In the genomic region with DNA sequence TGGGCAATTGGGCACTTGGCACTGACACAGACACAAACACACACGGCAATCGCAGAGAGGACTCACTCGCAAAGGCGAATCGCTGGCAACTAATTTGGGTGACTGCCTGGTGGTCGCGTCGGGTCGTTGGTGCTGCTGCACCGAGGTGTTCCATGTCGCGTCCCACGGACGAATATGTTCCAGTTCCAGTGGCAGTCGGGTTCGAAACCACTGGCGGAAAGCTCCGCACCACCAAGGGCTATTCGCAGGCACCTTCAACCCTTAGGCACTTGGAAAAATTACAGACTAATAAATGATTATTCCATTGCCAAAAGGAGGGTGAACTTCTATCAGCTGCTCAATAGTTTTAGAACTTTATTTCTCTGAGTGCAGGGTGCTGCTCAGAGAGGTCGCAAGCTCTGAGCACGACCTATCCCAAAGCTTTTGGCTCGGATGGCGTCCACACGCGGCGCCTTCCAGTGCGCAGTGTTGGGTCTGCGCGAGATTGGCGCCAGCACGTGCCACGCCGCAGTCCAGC, we compare ENCODE assay signal across 1 fruit fly cellular context.
TF ChIP-seq lines count a peak whose summit lies in the region.

A gene (minus strand): TSS at position 51 of the 517 bp plus-strand sequence.

TF ChIP-seq in whole organism, embryonic, 481 proteins besides CTCF, POLR2A, EP300 and RAD21 (continued from another document and continues in another):
- TF ChIP-seq Gug (GFP tag; IDR thresholded peaks at IDR 0.05; lab: Robert Waterston, UW) (peak; percentile 58; the same call in 2 of the 4 replicates), wek (GFP tag; optimal IDR thresholded peaks at IDR 0.05; lab: Kevin White, UChicago) (no peak), insv (GFP tag; optimal IDR thresholded peaks at IDR 0.05; lab: Kevin White, UChicago) (no peak), CG32532 (GFP tag; IDR thresholded peaks at IDR 0.05; lab: Robert Waterston, UW) (peak; percentile 77), Aef1 (GFP tag; IDR thresholded peaks at IDR 0.05; lab: Robert Waterston, UW) (peak; percentile 42; the same call in 1 of the 3 replicates), fd96Cb (tag; optimal IDR thresholded peaks at IDR 0.05; lab: Kevin White, UChicago) (no peak), lab (GFP tag; optimal IDR thresholded peaks at IDR 0.05; lab: Kevin White, UChicago) (peak; percentile 82), cas (GFP tag; IDR thresholded peaks at IDR 0.05; lab: Robert Waterston, UW) (no peak), bab2 (GFP tag; optimal IDR thresholded peaks at IDR 0.05; lab: Kevin White, UChicago) (peak; percentile 38), cg (GFP tag; optimal IDR thresholded peaks at IDR 0.05; lab: Kevin White, UChicago) (no peak), sug (tag; optimal IDR thresholded peaks at IDR 0.05; lab: Kevin White, UChicago) (peak; percentile 24), pros (GFP tag; optimal IDR thresholded peaks at IDR 0.05; lab: Kevin White, UChicago) (no peak), CG12659 (GFP tag; optimal IDR thresholded peaks at IDR 0.05; lab: Kevin White, UChicago) (peak; percentile 22), CG9609 (GFP tag; optimal IDR thresholded peaks at IDR 0.05; lab: Kevin White, UChicago) (no peak), BtbVII (GFP tag; optimal IDR thresholded peaks at IDR 0.05; lab: Kevin White, UChicago) (no peak), CG4854 (GFP tag; optimal IDR thresholded peaks at IDR 0.05; lab: Kevin White, UChicago) (no peak), CG12236 (GFP tag; optimal IDR thresholded peaks at IDR 0.05; lab: Kevin White, UChicago) (no peak), CG4820 (GFP tag; optimal IDR thresholded peaks at IDR 0.05; lab: Kevin White, UChicago) (no peak), CkIIα-i1 (GFP tag; IDR thresholded peaks at IDR 0.05; lab: Robert Waterston, UW) (no peak), disco-r (GFP tag; optimal IDR thresholded peaks at IDR 0.05; lab: Kevin White, UChicago) (no peak), MBD-R2 (GFP tag; IDR thresholded peaks at IDR 0.05; lab: Robert Waterston, UW) (peak; percentile 58; the same call in 1 of the 2 replicates), esg (GFP tag; conservative IDR thresholded peaks at IDR 0.05; lab: Robert Waterston, UW) (no peak; the same call in 1 of the 2 replicates), CG12942 (GFP tag; optimal IDR thresholded peaks at IDR 0.05; lab: Kevin White, UChicago) (no peak), HLH54F (GFP tag; optimal IDR thresholded peaks at IDR 0.05; lab: Kevin White, UChicago) (peak; percentile 34), CG16815 (GFP tag; optimal IDR thresholded peaks at IDR 0.05; lab: Kevin White, UChicago) (no peak), Deaf1 (tag; optimal IDR thresholded peaks at IDR 0.05; lab: Kevin White, UChicago) (peak; percentile 70), Pdp1 (GFP tag; optimal IDR thresholded peaks at IDR 0.05; lab: Kevin White, UChicago) (peak in 1 of 2 experiments; percentile 7), CG15269 (tag; optimal IDR thresholded peaks at IDR 0.05; lab: Kevin White, UChicago) (peak; percentile 51), nerfin-1 (tag; optimal IDR thresholded peaks at IDR 0.05; lab: Kevin White, UChicago) (no peak), Kr (GFP tag; optimal IDR thresholded peaks at IDR 0.05; lab: Kevin White, UChicago) (no peak), Mad (GFP tag; optimal IDR thresholded peaks at IDR 0.05; lab: Kevin White, UChicago) (no peak), HmgZ (tag; optimal IDR thresholded peaks at IDR 0.05; lab: Kevin White, UChicago) (no peak), CG9437 (GFP tag; optimal IDR thresholded peaks at IDR 0.05; lab: Kevin White, UChicago) (no peak), chm (GFP tag; IDR thresholded peaks at IDR 0.05; lab: Robert Waterston, UW) (no peak), CG9727 (GFP tag; optimal IDR thresholded peaks at IDR 0.05; lab: Kevin White, UChicago) (no peak), stc (GFP tag; IDR thresholded peaks at IDR 0.05; lab: Robert Waterston, UW) (peak; percentile 33; the same call in 1 of the 2 replicates), bbx (GFP tag; IDR thresholded peaks at IDR 0.05; lab: Robert Waterston, UW; ENCODE audit: partially characterized antibody) (no peak), Ets65A (GFP tag; lab: Kevin White, UChicago) (peak; percentile 79), CG3847 (GFP tag; IDR thresholded peaks at IDR 0.05; lab: Robert Waterston, UW) (peak; percentile 52), unc-4 (GFP tag; IDR thresholded peaks at IDR 0.05; lab: Robert Waterston, UW; ENCODE audit: partially characterized antibody) (no peak), Atf6 (GFP tag; IDR thresholded peaks at IDR 0.05; lab: Robert Waterston, UW) (peak; percentile 56), CG18619 (GFP tag; optimal IDR thresholded peaks at IDR 0.05; lab: Kevin White, UChicago) (peak; percentile 22), vvl (GFP tag; IDR thresholded peaks at IDR 0.05; lab: Robert Waterston, UW) (peak; percentile 59), Adf1 (GFP tag; IDR thresholded peaks at IDR 0.05; lab: Robert Waterston, UW) (peak; percentile 54; the same call in 1 of the 2 replicates), zfh2 (GFP tag; optimal IDR thresholded peaks at IDR 0.05; lab: Kevin White, UChicago) (peak; percentile 68), Mes4 (GFP tag; optimal IDR thresholded peaks at IDR 0.05; lab: Kevin White, UChicago) (no peak), sisA (GFP tag; IDR thresholded peaks at IDR 0.05; lab: Robert Waterston, UW) (peak; percentile 55), NFAT (GFP tag; IDR thresholded peaks at IDR 0.05; lab: Robert Waterston, UW) (peak; percentile 63; the same call in 1 of the 2 replicates), Hey (tag; optimal IDR thresholded peaks at IDR 0.05; lab: Kevin White, UChicago) (peak; percentile 20), CG4707 (GFP tag; optimal IDR thresholded peaks at IDR 0.05; lab: Kevin White, UChicago) (no peak), org-1 (GFP tag; optimal IDR thresholded peaks at IDR 0.05; lab: Kevin White, UChicago) (no peak), Ada2b (GFP tag; IDR thresholded peaks at IDR 0.05; lab: Robert Waterston, UW) (peak; percentile 73), ewg (GFP tag; optimal IDR thresholded peaks at IDR 0.05; lab: Kevin White, UChicago) (peak; percentile 94), CG34224 (GFP tag; IDR thresholded peaks at IDR 0.05; lab: Robert Waterston, UW; ENCODE audit: partially characterized antibody) (no peak), nom (GFP tag; optimal IDR thresholded peaks at IDR 0.05; lab: Kevin White, UChicago) (no peak), Optix (GFP tag; IDR thresholded peaks at IDR 0.05; lab: Robert Waterston, UW) (no peak), pnt (GFP tag; optimal IDR thresholded peaks at IDR 0.05; lab: Kevin White, UChicago) (no peak), gsb-n (tag; optimal IDR thresholded peaks at IDR 0.05; lab: Kevin White, UChicago) (no peak), CG14014 (GFP tag; IDR thresholded peaks at IDR 0.05; lab: Robert Waterston, UW) (no peak), CHES-1-like (GFP tag; optimal IDR thresholded peaks at IDR 0.05; lab: Kevin White, UChicago) (peak; percentile 27), ssp (GFP tag; IDR thresholded peaks at IDR 0.05; lab: Robert Waterston, UW) (peak; percentile 26; the same call in 1 of the 2 replicates), CG2129 (GFP tag; IDR thresholded peaks at IDR 0.05; lab: Robert Waterston, UW; ENCODE audit: partially characterized antibody) (no peak), eve (GFP tag; optimal IDR thresholded peaks at IDR 0.05; lab: Kevin White, UChicago) (no peak), toy (GFP tag; IDR thresholded peaks at IDR 0.05; lab: Robert Waterston, UW) (no peak), Side (GFP tag; optimal IDR thresholded peaks at IDR 0.05; lab: Kevin White, UChicago) (peak; percentile 47), Ssrp (tag; optimal IDR thresholded peaks at IDR 0.05; lab: Kevin White, UChicago) (no peak), CG17328 (GFP tag; IDR thresholded peaks at IDR 0.05; lab: Robert Waterston, UW) (0 out of 2 replicates have a peak, but pooled peaks have one; percentile 20), NK7.1 (GFP tag; optimal IDR thresholded peaks at IDR 0.05; lab: Kevin White, UChicago) (no peak), gsb (GFP tag; IDR thresholded peaks at IDR 0.05; lab: Robert Waterston, UW) (no peak), CG5180 (GFP tag; optimal IDR thresholded peaks at IDR 0.05; lab: Kevin White, UChicago) (peak; percentile 51), lola (GFP tag; optimal IDR thresholded peaks at IDR 0.05; lab: Kevin White, UChicago) (no peak), CG5245 (GFP tag; optimal IDR thresholded peaks at IDR 0.05; lab: Kevin White, UChicago) (no peak), CG6765 (GFP tag; optimal IDR thresholded peaks at IDR 0.05; lab: Kevin White, UChicago) (peak; percentile 38), CG11560 (tag; IDR thresholded peaks at IDR 0.05; lab: Robert Waterston, UW) (no peak; the same call in 2 of the 3 replicates), tna (GFP tag; IDR thresholded peaks at IDR 0.05; lab: Robert Waterston, UW; ENCODE audit: partially characterized antibody) (no peak), wor (GFP tag; IDR thresholded peaks at IDR 0.05; lab: Robert Waterston, UW) (no peak), gcm2 (GFP tag; optimal IDR thresholded peaks at IDR 0.05; lab: Kevin White, UChicago) (no peak), twi (tag; optimal IDR thresholded peaks at IDR 0.05; lab: Kevin White, UChicago) (no peak), jing (GFP tag; optimal IDR thresholded peaks at IDR 0.05; lab: Kevin White, UChicago) (no peak), CG3838 (GFP tag; optimal IDR thresholded peaks at IDR 0.05; lab: Kevin White, UChicago) (no peak), Hsf (GFP tag; optimal IDR thresholded peaks at IDR 0.05; lab: Kevin White, UChicago) (peak; percentile 14), CG7556 (GFP tag; optimal IDR thresholded peaks at IDR 0.05; lab: Kevin White, UChicago) (peak; percentile 53), fu2 (GFP tag; optimal IDR thresholded peaks at IDR 0.05; lab: Kevin White, UChicago) (no peak), CG10543 (GFP tag; optimal IDR thresholded peaks at IDR 0.05; lab: Kevin White, UChicago) (peak; percentile 71), CG42726 (GFP tag; IDR thresholded peaks at IDR 0.05; lab: Robert Waterston, UW; ENCODE audit: partially characterized antibody) (0 out of 2 replicates have a peak, but pooled peaks have one; percentile 19), crc (GFP tag; optimal IDR thresholded peaks at IDR 0.05; lab: Kevin White, UChicago) (no peak), Gsc (GFP tag; IDR thresholded peaks at IDR 0.05; lab: Robert Waterston, UW) (no peak), CG7963 (GFP tag; IDR thresholded peaks at IDR 0.05; lab: Robert Waterston, UW; ENCODE audit: partially characterized antibody) (no peak), br (optimal IDR thresholded peaks at IDR 0.05; lab: Kevin White, UChicago) (no peak), CG2678 (tag; optimal IDR thresholded peaks at IDR 0.05; lab: Kevin White, UChicago) (peak; percentile 44), CG17829 (tag; optimal IDR thresholded peaks at IDR 0.05; lab: Kevin White, UChicago) (no peak), fru (optimal IDR thresholded peaks at IDR 0.05; lab: Kevin White, UChicago) (no peak), fd64A (GFP tag; optimal IDR thresholded peaks at IDR 0.05; lab: Kevin White, UChicago) (no peak), CG17612 (GFP tag; IDR thresholded peaks at IDR 0.05; lab: Robert Waterston, UW) (no peak), HHEX (GFP tag; optimal IDR thresholded peaks at IDR 0.05; lab: Kevin White, UChicago) (peak; percentile 40), Rfx (GFP tag; IDR thresholded peaks at IDR 0.05; lab: Robert Waterston, UW) (peak; percentile 79), zen2 (GFP tag; IDR thresholded peaks at IDR 0.05; lab: Robert Waterston, UW; ENCODE audit: partially characterized antibody) (no peak), CG15479 (GFP tag; optimal IDR thresholded peaks at IDR 0.05; lab: Kevin White, UChicago) (no peak), CG15514 (GFP tag; optimal IDR thresholded peaks at IDR 0.05; lab: Kevin White, UChicago) (peak; percentile 44), dati (GFP tag; IDR thresholded peaks at IDR 0.05; lab: Robert Waterston, UW) (no peak), CG11695 (GFP tag; IDR thresholded peaks at IDR 0.05; lab: Robert Waterston, UW) (no peak), cato (GFP tag; optimal IDR thresholded peaks at IDR 0.05; lab: Kevin White, UChicago; ENCODE audit: borderline replicate concordance) (no peak), CG11247 (GFP tag; IDR thresholded peaks at IDR 0.05; lab: Robert Waterston, UW) (peak; percentile 62), chinmo (GFP tag; IDR thresholded peaks at IDR 0.05; lab: Robert Waterston, UW; ENCODE audit: partially characterized antibody) (no peak), Taf1 (GFP tag; IDR thresholded peaks at IDR 0.05; lab: Robert Waterston, UW) (peak; percentile 29; the same call in 1 of the 2 replicates), knrl (GFP tag; IDR thresholded peaks at IDR 0.05; lab: Robert Waterston, UW; ENCODE audit: partially characterized antibody) (no peak), vfl (GFP tag; optimal IDR thresholded peaks at IDR 0.05; lab: Kevin White, UChicago) (peak; percentile 5), CG2199 (GFP tag; IDR thresholded peaks at IDR 0.05; lab: Robert Waterston, UW) (no peak), E2f2 (GFP tag; IDR thresholded peaks at IDR 0.05; lab: Robert Waterston, UW) (peak; percentile 18; the same call in 1 of the 2 replicates), CG8478 (optimal IDR thresholded peaks at IDR 0.05; lab: Kevin White, UChicago) (no peak), slou (GFP tag; optimal IDR thresholded peaks at IDR 0.05; lab: Kevin White, UChicago) (no peak), lmd (GFP tag; IDR thresholded peaks at IDR 0.05; lab: Robert Waterston, UW) (peak; percentile 52; the same call in 1 of the 2 replicates), Elba2 (GFP tag; optimal IDR thresholded peaks at IDR 0.05; lab: Kevin White, UChicago) (no peak), CG7372 (GFP tag; IDR thresholded peaks at IDR 0.05; lab: Robert Waterston, UW) (no peak), CrebB (tag; optimal IDR thresholded peaks at IDR 0.05; lab: Kevin White, UChicago) (no peak), dpn (GFP tag; optimal IDR thresholded peaks at IDR 0.05; lab: Kevin White, UChicago) (peak in 1 of 2 experiments; percentile 42), chn (GFP tag; optimal IDR thresholded peaks at IDR 0.05; lab: Kevin White, UChicago) (no peak), lilli (GFP tag; optimal IDR thresholded peaks at IDR 0.05; lab: Kevin White, UChicago) (peak; percentile 68), CG18011 (GFP tag; optimal IDR thresholded peaks at IDR 0.05; lab: Kevin White, UChicago) (no peak), CG3995 (GFP tag; optimal IDR thresholded peaks at IDR 0.05; lab: Kevin White, UChicago) (no peak), CG7271 (tag; optimal IDR thresholded peaks at IDR 0.05; lab: Kevin White, UChicago) (no peak), CG12391 (tag; optimal IDR thresholded peaks at IDR 0.05; lab: Kevin White, UChicago) (peak; percentile 39), TFAM (GFP tag; optimal IDR thresholded peaks at IDR 0.05; lab: Kevin White, UChicago) (no peak), ara (GFP tag; IDR thresholded peaks at IDR 0.05; lab: Robert Waterston, UW) (no peak), Max (GFP tag; optimal IDR thresholded peaks at IDR 0.05; lab: Kevin White, UChicago) (no peak), cad (GFP tag; optimal IDR thresholded peaks at IDR 0.05; lab: Kevin White, UChicago) (no peak)
